Worm (Caenorhabditis elegans) whole organism, midembryonic: ENCODE data around the gene fbxb-33.

Experiments
- T22C8.4 ChIP-seq: fragments of 200-800 bp; sonication (Bioruptor generic); IDR thresholded peaks from 2 replicates; pipeline ENCODE4 v1.3.6; 2022; ENCODE audit warnings: missing genetic modification characterization, missing compliant biosample characterization
- cog-1 ChIP-seq: sonication (generic microtip); optimal IDR thresholded peaks from 2 replicates; lab custom pipeline; 2016; ENCODE audit warnings: missing genetic modification characterization, missing compliant biosample characterization
- flt-1 ChIP-seq: fragments of 200-800 bp; sonication (Bioruptor generic); IDR thresholded peaks from 2 replicates; pipeline ENCODE4 v1.3.6; 2022; ENCODE audit warnings: missing genetic modification characterization, missing compliant biosample characterization
- klf-2 ChIP-seq: fragments of 200-800 bp; sonication (Bioruptor generic); conservative IDR thresholded peaks from 2 replicates; pipeline ENCODE4 v1.3.6; 2022; ENCODE audit warnings: missing genetic modification reagents, missing genetic modification characterization, missing compliant biosample characterization
- med-1 ChIP-seq: sonication (generic microtip); optimal IDR thresholded peaks from 2 replicates; lab custom pipeline; 2017; ENCODE audit warnings: missing genetic modification characterization, mild to moderate bottlenecking, missing compliant biosample characterization, antibody characterized with exemption, missing genetic modification reagents; ENCODE audit not compliant: insufficient read depth
- ztf-23 ChIP-seq: fragments of 200-800 bp; sonication (Bioruptor generic); IDR thresholded peaks from 2 replicates; pipeline ENCODE4 v1.3.6; 2022; ENCODE audit warnings: missing genetic modification reagents, missing genetic modification characterization, missing compliant biosample characterization
- ztf-29 ChIP-seq: fragments of 200-800 bp; sonication (Bioruptor generic); IDR thresholded peaks from 2 replicates; pipeline ENCODE4 v1.3.6; 2022; ENCODE audit warnings: missing genetic modification reagents, missing genetic modification characterization, missing compliant biosample characterization

- TF ChIP-seq cog-1 (tag; lab: Kevin White, UChicago) (no peak), med-1 (no peak), flt-1 (GFP tag; lab: Robert Waterston, UW) (no peak), klf-2 (no peak), ztf-29 (GFP tag; lab: Robert Waterston, UW) (no peak), T22C8.4 (no peak), ztf-23 (GFP tag; lab: Robert Waterston, UW) (no peak)
Observed at ce11 chrII:3620862-3621261, 26.3 kb upstream of the fbxb-33 start.
